Worm (Caenorhabditis elegans) whole organism, L1 larva: ENCODE measurements around the gene Y77E11A.8.

Experiments used
- aha-1 ChIP-seq: fragments of 150-350 bp; optimal IDR thresholded peaks from 2 replicates; lab custom pipeline; 2014; ENCODE audit warnings: missing biosample characterization, missing genetic modification characterization
- ama-1 ChIP-seq: fragments of 150-350 bp; optimal IDR thresholded peaks from 2 replicates; lab custom pipeline; 2014
- ceh-90 ChIP-seq: sonication (generic microtip); optimal IDR thresholded peaks from 2 replicates; lab custom pipeline; 2016; ENCODE audit warnings: missing genetic modification characterization, missing compliant biosample characterization
- elt-2 ChIP-seq: sonication (generic microtip); optimal IDR thresholded peaks from 2 replicates; lab custom pipeline; 2016; ENCODE audit warnings: missing genetic modification characterization, mild to moderate bottlenecking, inconsistent platforms, missing compliant biosample characterization, missing genetic modification reagents
- fos-1 ChIP-seq: fragments of 150-350 bp; optimal IDR thresholded peaks from 2 replicates; lab custom pipeline; 2014; ENCODE audit warnings: missing biosample characterization, missing genetic modification characterization
- lin-13 ChIP-seq: fragments of 150-350 bp; optimal IDR thresholded peaks from 2 replicates; lab custom pipeline; 2014; ENCODE audit warnings: missing biosample characterization, missing genetic modification reagents, missing genetic modification characterization
- lin-15B ChIP-seq: fragments of 150-350 bp; sonication (generic microtip); optimal IDR thresholded peaks from 3 replicates; lab custom pipeline; 2014; ENCODE audit warnings: missing biosample characterization, missing genetic modification characterization
- lin-35 ChIP-seq, 2 experiments: fragments of 150-350 bp; optimal IDR thresholded peaks; 2 replicates each; lab custom pipeline; 2014; ENCODE audit warnings: missing biosample characterization in 2 of 2, missing genetic modification characterization in 2 of 2, missing genetic modification reagents in 2 of 2
- nhr-11 ChIP-seq: fragments of 150-350 bp; optimal IDR thresholded peaks from 2 replicates; lab custom pipeline; 2014; ENCODE audit warnings: missing biosample characterization, missing genetic modification characterization
- tlp-1 ChIP-seq: fragments of 150-350 bp; optimal IDR thresholded peaks from 2 replicates; lab custom pipeline; 2014; ENCODE audit warnings: missing biosample characterization, missing genetic modification characterization

ce11 chrIV:1472145-1472544, 47.3 kb upstream of the Y77E11A.8 start:
- TF ChIP-seq nhr-11 (tag; lab: Kevin White, UChicago), result no peak
- TF ChIP-seq lin-13 (GFP tag; lab: Kevin White, UChicago), result no peak
- no peak for TF ChIP-seq ama-1
- TF ChIP-seq lin-35 (GFP tag; optimal IDR thresholded peaks at IDR 0.05; lab: Kevin White, UChicago), result no peak
- no peak for TF ChIP-seq ceh-90 (tag; lab: Kevin White, UChicago)
- no peak for TF ChIP-seq aha-1
- TF ChIP-seq lin-15B (tag; lab: Kevin White, UChicago), result no peak
- TF ChIP-seq tlp-1, result no peak
- TF ChIP-seq fos-1 (tag; lab: Kevin White, UChicago), result no peak
- TF ChIP-seq elt-2 (tag; lab: Kevin White, UChicago), result no peak
